Worm (Caenorhabditis elegans) whole organism, young adult: Measurements from ENCODE around the gene Y43F8B.11.

Experiments used
- C06A6.2 ChIP-seq: fragments of 200-800 bp; sonication (Bioruptor generic); conservative IDR thresholded peaks from 2 replicates; pipeline ENCODE4 v1.3.6; 2022; ENCODE audit warnings: missing genetic modification characterization, missing compliant biosample characterization
- F39B2.1 ChIP-seq: fragments of 200-800 bp; sonication (Bioruptor generic); IDR thresholded peaks from 2 replicates; pipeline ENCODE4 v1.3.6; 2022; ENCODE audit warnings: missing genetic modification reagents, missing genetic modification characterization, missing compliant biosample characterization
- F55B11.4 ChIP-seq: sonication (generic microtip); optimal IDR thresholded peaks from 2 replicates; lab custom pipeline; 2016; ENCODE audit warnings: missing compliant biosample characterization, missing genetic modification characterization, borderline replicate concordance; ENCODE audit not compliant: insufficient read depth
- hlh-12 ChIP-seq: sonication (generic microtip); optimal IDR thresholded peaks from 2 replicates; lab custom pipeline; 2016; ENCODE audit warnings: missing genetic modification characterization, missing compliant biosample characterization
- lin-40 ChIP-seq: sonication (generic microtip); optimal IDR thresholded peaks from 2 replicates; lab custom pipeline; 2016; ENCODE audit warnings: missing genetic modification characterization, mild to moderate bottlenecking, missing compliant biosample characterization, missing genotype, missing genetic modification reagents
- lir-1 ChIP-seq: fragments of 200-800 bp; sonication (Bioruptor generic); conservative IDR thresholded peaks from 2 replicates; pipeline ENCODE4 v1.3.6; 2022; ENCODE audit warnings: missing genetic modification reagents, missing genetic modification characterization, missing compliant biosample characterization
- rpc-1 ChIP-seq, 2 experiments: fragments of 150-350 bp in 1 of 2; sonication (generic microtip) in 1 of 2; optimal IDR thresholded peaks; 2 replicates each; lab custom pipeline; 2014 to 2018; ENCODE audit warnings: missing biosample characterization in 1 of 2, missing genetic modification characterization in 1 of 2, missing genetic modification reagents in 1 of 2, missing genotype in 1 of 2
- snpc-1.1 ChIP-seq: sonication (generic microtip); optimal IDR thresholded peaks from 2 replicates; lab custom pipeline; 2017; ENCODE audit warnings: missing genetic modification characterization, mild to moderate bottlenecking, missing compliant biosample characterization, antibody characterized with exemption, moderate library complexity, missing genotype, missing genetic modification reagents; ENCODE audit not compliant: insufficient read depth
- unc-62 ChIP-seq: fragments of 150-350 bp; optimal IDR thresholded peaks from 2 replicates; lab custom pipeline; 2014; ENCODE audit warnings: missing biosample characterization, missing genetic modification reagents, missing genetic modification characterization

- TF ChIP-seq unc-62 (GFP tag; lab: Kevin White, UChicago) (no peak), F55B11.4 (no peak), hlh-12 (no peak), snpc-1.1 (tag; lab: Kevin White, UChicago) (no peak), rpc-1 (optimal IDR thresholded peaks at IDR 0.05; lab: Kevin White, UChicago) (no peak), rpc-1 (tag; optimal IDR thresholded peaks at IDR 0.05; lab: Kevin White, UChicago) (no peak), lir-1 (GFP tag; lab: Robert Waterston, UW) (no peak), lin-40 (tag; lab: Kevin White, UChicago) (no peak), F39B2.1 (GFP tag; lab: Robert Waterston, UW) (no peak), C06A6.2 (GFP tag; lab: Robert Waterston, UW) (no peak)
Measured at ce11 chrV:19432030-19432429, 38.5 kb upstream of the Y43F8B.11 start.
